Fruit fly (Drosophila melanogaster) whole organism, embryonic: ENCODE data around the gene CG11703.
A peak's percentile ranks its signal among the peaks of the same experiment; 100 is the strongest.

Experiments
- Ada2b ChIP-seq: fragments of 200-800 bp; sonication (Bioruptor generic); IDR thresholded peaks from 2 replicates; pipeline ENCODE4 v1.3.6; 2022; ENCODE audit warnings: missing biosample characterization, missing genetic modification characterization
- Antp ChIP-seq: fragments of 200-800 bp; sonication (Bioruptor generic); optimal IDR thresholded peaks from 3 replicates; lab custom pipeline; 2016; ENCODE audit warnings: missing biosample characterization, missing genetic modification characterization
- Atf6 ChIP-seq: fragments of 200-800 bp; sonication (Bioruptor generic); IDR thresholded peaks from 2 replicates; pipeline ENCODE4 v1.3.6; 2022; ENCODE audit warnings: missing biosample characterization, missing genetic modification characterization
- C15 ChIP-seq: fragments of 200-800 bp; sonication (Bioruptor generic); IDR thresholded peaks from 3 replicates; pipeline ENCODE4 v1.3.6; 2022; ENCODE audit warnings: missing biosample characterization, missing genetic modification characterization
- CG10979 ChIP-seq: fragments of 200-800 bp; sonication (Bioruptor generic); optimal IDR thresholded peaks from 2 replicates; lab custom pipeline; 2018; ENCODE audit warnings: missing biosample characterization, mild to moderate bottlenecking, missing genetic modification characterization, moderate library complexity
- CG11696 ChIP-seq: fragments of 200-800 bp; sonication (Bioruptor generic); IDR thresholded peaks from 2 replicates; pipeline ENCODE4 v1.3.6; 2022; ENCODE audit warnings: missing biosample characterization, missing genetic modification characterization
- CG11723 ChIP-seq: fragments of 200-800 bp; sonication (Bioruptor generic); optimal IDR thresholded peaks from 2 replicates; lab custom pipeline; 2017; ENCODE audit warnings: missing biosample characterization, mild to moderate bottlenecking, missing genetic modification characterization
- CG12236 ChIP-seq: fragments of 200-800 bp; sonication (Bioruptor generic); optimal IDR thresholded peaks from 2 replicates; lab custom pipeline; 2016; ENCODE audit warnings: missing biosample characterization, missing genetic modification characterization
- CG12391 ChIP-seq: fragments of 200-800 bp; sonication (Bioruptor generic); optimal IDR thresholded peaks from 3 replicates; lab custom pipeline; 2018; ENCODE audit warnings: missing biosample characterization, mild to moderate bottlenecking, missing genetic modification characterization, moderate library complexity
- CG14860 ChIP-seq: fragments of 200-800 bp; sonication (Bioruptor generic); IDR thresholded peaks from 3 replicates; pipeline ENCODE4 v1.3.6; 2022; ENCODE audit warnings: missing biosample characterization, missing genetic modification characterization; ENCODE audit not compliant: partially characterized antibody
- CG15269 ChIP-seq: fragments of 200-800 bp; sonication (Bioruptor generic); optimal IDR thresholded peaks from 2 replicates; lab custom pipeline; 2018; ENCODE audit warnings: missing biosample characterization, mild to moderate bottlenecking, missing genetic modification characterization, moderate library complexity
- CG1529 ChIP-seq: fragments of 200-800 bp; sonication (Bioruptor generic); optimal IDR thresholded peaks from 3 replicates; lab custom pipeline; 2018; ENCODE audit warnings: missing biosample characterization, missing genetic modification characterization
- CG17359 ChIP-seq: fragments of 200-800 bp; sonication (Bioruptor generic); optimal IDR thresholded peaks from 3 replicates; lab custom pipeline; 2018; ENCODE audit warnings: missing biosample characterization, mild to moderate bottlenecking, missing genetic modification characterization, moderate library complexity
- CG17361 ChIP-seq: fragments of 200-800 bp; sonication (Bioruptor generic); IDR thresholded peaks from 3 replicates; pipeline ENCODE4 v1.3.6; 2022; ENCODE audit warnings: missing biosample characterization, missing genetic modification characterization
- CG17802 ChIP-seq: fragments of 200-800 bp; sonication (Bioruptor generic); optimal IDR thresholded peaks from 2 replicates; lab custom pipeline; 2018; ENCODE audit warnings: missing biosample characterization, mild to moderate bottlenecking, missing genetic modification characterization, moderate library complexity
- CG18262 ChIP-seq: fragments of 200-800 bp; optimal IDR thresholded peaks from 3 replicates; lab custom pipeline; 2019; ENCODE audit warnings: missing biosample characterization, mild to moderate bottlenecking, missing genetic modification characterization, moderate library complexity
- CG18764 ChIP-seq: fragments of 200-800 bp; sonication (Bioruptor generic); optimal IDR thresholded peaks from 3 replicates; lab custom pipeline; 2016; ENCODE audit warnings: missing biosample characterization, missing genetic modification characterization
- CG2129 ChIP-seq: fragments of 200-800 bp; sonication (Bioruptor generic); IDR thresholded peaks from 2 replicates; pipeline ENCODE4 v1.3.6; 2022; ENCODE audit warnings: missing biosample characterization, missing genetic modification characterization; ENCODE audit not compliant: partially characterized antibody
- CG30403 ChIP-seq: fragments of 200-800 bp; sonication (Bioruptor generic); optimal IDR thresholded peaks from 3 replicates; lab custom pipeline; 2016; ENCODE audit warnings: missing biosample characterization, missing genetic modification characterization
- CG33557 ChIP-seq: fragments of 200-800 bp; sonication (Bioruptor generic); optimal IDR thresholded peaks from 2 replicates; lab custom pipeline; 2019; ENCODE audit warnings: missing biosample characterization, mild to moderate bottlenecking, missing genetic modification characterization, moderate library complexity
- CG4854 ChIP-seq: fragments of 200-800 bp; sonication (Bioruptor generic); optimal IDR thresholded peaks from 2 replicates; lab custom pipeline; 2016; ENCODE audit warnings: missing biosample characterization, missing genetic modification characterization, inconsistent platforms
- CG9876 ChIP-seq: fragments of 200-800 bp; sonication (Bioruptor generic); optimal IDR thresholded peaks from 2 replicates; lab custom pipeline; 2016; ENCODE audit warnings: missing biosample characterization, missing genetic modification characterization
- CTCF ChIP-seq: fragments of 200-800 bp; sonication (Bioruptor generic); optimal IDR thresholded peaks from 2 replicates; lab custom pipeline; 2017; ENCODE audit warnings: missing biosample characterization, mild to moderate bottlenecking, missing genetic modification characterization, moderate library complexity
- D ChIP-seq, 2 experiments: fragments of 200-800 bp in 1 of 2; fragments of >200 bp in 1 of 2; sonication (Bioruptor generic) in 1 of 2; optimal IDR thresholded peaks; 2 replicates in 1 of 2; 3 replicates in 1 of 2; lab custom pipeline; 2017; ENCODE audit warnings: mild to moderate bottlenecking in 1 of 2, missing biosample characterization in 1 of 2, missing genetic modification characterization in 1 of 2, missing genetic modification reagents in 1 of 2
- Dek ChIP-seq: fragments of 200-800 bp; sonication (Bioruptor generic); optimal IDR thresholded peaks from 3 replicates; lab custom pipeline; 2019; ENCODE audit warnings: missing biosample characterization, mild to moderate bottlenecking, missing genetic modification characterization, moderate library complexity
- H2.0 ChIP-seq: fragments of 200-800 bp; sonication (Bioruptor generic); IDR thresholded peaks from 2 replicates; pipeline ENCODE4 v1.3.6; 2022; ENCODE audit warnings: missing biosample characterization, missing genetic modification characterization
- HLH3B ChIP-seq: fragments of 200-800 bp; sonication (Bioruptor generic); IDR thresholded peaks from 2 replicates; pipeline ENCODE4 v1.3.6; 2022; ENCODE audit warnings: missing biosample characterization, missing genetic modification characterization
- Hmr ChIP-seq: fragments of 200-800 bp; sonication (Bioruptor generic); optimal IDR thresholded peaks from 3 replicates; lab custom pipeline; 2017; ENCODE audit warnings: mild to moderate bottlenecking, missing biosample characterization, missing genetic modification reagents, missing genetic modification characterization
- Hr3 ChIP-seq: fragments of 200-800 bp; sonication (Bioruptor generic); optimal IDR thresholded peaks from 3 replicates; lab custom pipeline; 2016; ENCODE audit warnings: missing biosample characterization, missing genetic modification characterization
- Med ChIP-seq: fragments of 200-800 bp; sonication (Bioruptor generic); peaks from one replicate; lab custom pipeline; 2016; ENCODE audit warnings: missing biosample characterization, missing genetic modification characterization, mild to moderate bottlenecking, inconsistent platforms, moderate library complexity
- NfI ChIP-seq: fragments of 200-800 bp; sonication (Bioruptor generic); optimal IDR thresholded peaks from 3 replicates; lab custom pipeline; 2018; ENCODE audit warnings: missing biosample characterization, mild to moderate bottlenecking, missing genetic modification characterization, moderate library complexity
- Oli ChIP-seq: fragments of 200-800 bp; sonication (Bioruptor generic); optimal IDR thresholded peaks from 2 replicates; lab custom pipeline; 2018; ENCODE audit warnings: missing biosample characterization, mild to moderate bottlenecking, missing genetic modification characterization, moderate library complexity
- Pdp1 ChIP-seq, 2 experiments: fragments of 200-800 bp; sonication (Bioruptor generic); optimal IDR thresholded peaks; 3 replicates each; lab custom pipeline; 2016; ENCODE audit warnings: missing biosample characterization in 2 of 2, missing genetic modification characterization in 2 of 2, mild to moderate bottlenecking in 1 of 2, moderate library complexity in 1 of 2
- Scr ChIP-seq: fragments of 200-800 bp; sonication (Bioruptor generic); IDR thresholded peaks from 2 replicates; pipeline ENCODE4 v1.3.6; 2022; ENCODE audit warnings: missing biosample characterization, missing genetic modification characterization; ENCODE audit not compliant: partially characterized antibody
- bbx ChIP-seq: fragments of 200-800 bp; sonication (Bioruptor generic); IDR thresholded peaks from 2 replicates; pipeline ENCODE4 v1.3.6; 2022; ENCODE audit warnings: missing biosample characterization, missing genetic modification characterization; ENCODE audit not compliant: partially characterized antibody
- bcd ChIP-seq: fragments of 200-800 bp; sonication (Bioruptor generic); optimal IDR thresholded peaks from 2 replicates; lab custom pipeline; 2017; ENCODE audit warnings: missing biosample characterization, mild to moderate bottlenecking, missing genetic modification characterization
- bigmax ChIP-seq: fragments of 200-800 bp; sonication (Bioruptor generic); optimal IDR thresholded peaks from 2 replicates; lab custom pipeline; 2018; ENCODE audit warnings: missing biosample characterization, mild to moderate bottlenecking, missing genetic modification characterization
- bsh ChIP-seq, 2 experiments: fragments of 200-800 bp; sonication (Bioruptor generic); optimal IDR thresholded peaks; 2 replicates each; lab custom pipeline; 2017 to 2018; ENCODE audit warnings: mild to moderate bottlenecking in 2 of 2, missing biosample characterization in 2 of 2, missing genetic modification characterization in 2 of 2, moderate library complexity in 1 of 2
- btn ChIP-seq: fragments of 200-800 bp; sonication (Bioruptor generic); optimal IDR thresholded peaks from 2 replicates; lab custom pipeline; 2016; ENCODE audit warnings: missing biosample characterization, missing genetic modification characterization
- ci ChIP-seq: fragments of 200-800 bp; sonication (Bioruptor generic); IDR thresholded peaks from 3 replicates; pipeline ENCODE4 v1.3.6; 2022; ENCODE audit warnings: missing biosample characterization, missing genetic modification characterization
- cwo ChIP-seq: fragments of 200-800 bp; sonication (Bioruptor generic); optimal IDR thresholded peaks from 3 replicates; lab custom pipeline; 2017; ENCODE audit warnings: missing biosample characterization, missing genetic modification characterization, mild to moderate bottlenecking, moderate library complexity, missing genetic modification reagents
- da ChIP-seq: fragments of 200-800 bp; sonication (Bioruptor generic); optimal IDR thresholded peaks from 2 replicates; lab custom pipeline; 2016; ENCODE audit warnings: missing biosample characterization, missing genetic modification characterization
- danr ChIP-seq: fragments of 200-800 bp; sonication (Bioruptor generic); IDR thresholded peaks from 2 replicates; pipeline ENCODE4 v1.3.6; 2022; ENCODE audit warnings: missing biosample characterization, missing genetic modification characterization
- fu2 ChIP-seq: fragments of 200-800 bp; sonication (Bioruptor generic); optimal IDR thresholded peaks from 2 replicates; lab custom pipeline; 2016; ENCODE audit warnings: missing biosample characterization, missing genetic modification characterization
- gsb ChIP-seq: fragments of 200-800 bp; sonication (Bioruptor generic); IDR thresholded peaks from 2 replicates; pipeline ENCODE4 v1.3.6; 2022; ENCODE audit warnings: missing biosample characterization, missing genetic modification characterization
- inv ChIP-seq: fragments of 200-800 bp; sonication (Bioruptor generic); IDR thresholded peaks from 2 replicates; pipeline ENCODE4 v1.3.6; 2022; ENCODE audit warnings: missing biosample characterization, missing genetic modification characterization; ENCODE audit not compliant: partially characterized antibody
- lola ChIP-seq, 3 experiments: fragments of >200 bp in 2 of 3; fragments of 200-800 bp in 1 of 3; sonication (Bioruptor generic) in 1 of 3; optimal IDR thresholded peaks; 2 replicates each; lab custom pipeline; 2017 to 2019; ENCODE audit warnings: missing biosample characterization in 3 of 3, missing genetic modification characterization in 3 of 3, mild to moderate bottlenecking in 1 of 3, moderate library complexity in 1 of 3
- pfk ChIP-seq: fragments of 200-800 bp; sonication (Bioruptor generic); optimal IDR thresholded peaks from 2 replicates; lab custom pipeline; 2018; ENCODE audit warnings: missing biosample characterization, mild to moderate bottlenecking, missing genetic modification characterization, moderate library complexity
- repo ChIP-seq: fragments of 200-800 bp; sonication (Bioruptor generic); optimal IDR thresholded peaks from 2 replicates; lab custom pipeline; 2016; ENCODE audit warnings: missing biosample characterization, missing genetic modification characterization
- tap ChIP-seq: fragments of 200-800 bp; optimal IDR thresholded peaks from 3 replicates; lab custom pipeline; 2019; ENCODE audit warnings: missing biosample characterization, mild to moderate bottlenecking, missing genetic modification characterization, moderate library complexity

CG11703 gene

DNA sequence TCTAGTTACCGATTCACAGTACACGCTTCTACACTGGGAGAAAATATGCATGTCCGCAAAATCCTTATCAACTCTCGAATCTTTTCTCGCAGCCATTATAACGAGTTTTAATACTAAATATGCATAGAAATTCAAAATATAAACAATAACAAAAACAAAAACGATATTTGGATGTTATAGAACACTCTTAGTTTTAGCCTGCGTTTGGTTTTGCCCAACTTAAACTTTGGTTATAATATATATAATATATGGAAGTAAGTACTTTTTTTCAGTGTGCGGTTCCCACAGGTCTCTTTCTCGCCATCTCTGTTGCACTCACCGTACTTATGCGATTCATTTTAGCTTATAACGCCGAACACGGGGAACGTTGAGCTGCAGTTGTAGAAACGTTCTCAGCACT is 16.2 kb downstream of the CG11703 start, which contains the start of gene cry (continued):
- TF ChIP-seq CG17359 (tag; lab: Kevin White, UChicago) (peak; percentile 63), bbx (GFP tag; lab: Robert Waterston, UW) (no peak), Atf6 (GFP tag; lab: Robert Waterston, UW) (no peak), Scr (GFP tag; lab: Robert Waterston, UW) (no peak), bigmax (GFP tag; lab: Kevin White, UChicago) (no peak), CG30403 (peak; percentile 60), pfk (GFP tag; lab: Kevin White, UChicago) (no peak), CG11696 (GFP tag; lab: Robert Waterston, UW) (no peak), Oli (peak; percentile 75), gsb (GFP tag; lab: Robert Waterston, UW) (no peak), CG12236 (GFP tag; lab: Kevin White, UChicago) (no peak), CG17802 (tag; lab: Kevin White, UChicago) (peak; percentile 26), CG9876 (GFP tag; lab: Kevin White, UChicago) (no peak), Med (GFP tag; lab: Kevin White, UChicago) (no peak), bcd (GFP tag; lab: Kevin White, UChicago) (peak; percentile 51), HLH3B (GFP tag; lab: Robert Waterston, UW) (no peak), danr (GFP tag; lab: Robert Waterston, UW) (0 out of 2 replicates have a peak, but pooled peaks have one; percentile 12), btn (GFP tag; lab: Kevin White, UChicago) (no peak), H2.0 (GFP tag; lab: Robert Waterston, UW) (no peak), repo (GFP tag; lab: Kevin White, UChicago) (no peak), CG10979 (tag; lab: Kevin White, UChicago) (peak; percentile 84), CG18262 (tag; lab: Kevin White, UChicago) (peak; percentile 76), NfI (peak; percentile 36), CG4854 (GFP tag; lab: Kevin White, UChicago) (no peak), CG33557 (GFP tag; lab: Kevin White, UChicago) (no peak), da (GFP tag; lab: Kevin White, UChicago) (no peak), Hr3 (GFP tag; lab: Kevin White, UChicago) (peak; percentile 62), cwo (peak; percentile 4), inv (GFP tag; lab: Robert Waterston, UW) (no peak), CG15269 (peak; percentile 51), CG2129 (GFP tag; lab: Robert Waterston, UW) (no peak), lola (GFP tag; optimal IDR thresholded peaks at IDR 0.05; lab: Kevin White, UChicago) (peak in 1 of 3 experiments; percentile 78), CG17361 (GFP tag; lab: Robert Waterston, UW) (peak; percentile 82), D (optimal IDR thresholded peaks at IDR 0.05; lab: Kevin White, UChicago) (no peak), D (GFP tag; optimal IDR thresholded peaks at IDR 0.05; lab: Kevin White, UChicago) (peak; percentile 70), Dek (tag; lab: Kevin White, UChicago) (no peak), CG14860 (GFP tag; lab: Robert Waterston, UW) (no peak), C15 (GFP tag; lab: Robert Waterston, UW) (no peak), CG12391 (tag; lab: Kevin White, UChicago) (peak; percentile 67), CG11723 (no peak), Antp (no peak), CG18764 (GFP tag; lab: Kevin White, UChicago) (peak; percentile 28), bsh (GFP tag; optimal IDR thresholded peaks at IDR 0.05; lab: Kevin White, UChicago) (peak; percentile 81 to 87), CG1529 (peak; percentile 57), fu2 (GFP tag; lab: Kevin White, UChicago) (no peak), Pdp1 (GFP tag; optimal IDR thresholded peaks at IDR 0.05; lab: Kevin White, UChicago) (peak in 1 of 2 experiments; percentile 9), Ada2b (GFP tag; lab: Robert Waterston, UW) (peak; percentile 48; the same call in 1 of the 2 replicates), CTCF (GFP tag; lab: Kevin White, UChicago) (no peak), tap (tag; lab: Kevin White, UChicago) (peak; percentile 13), ci (no peak), Hmr (peak; percentile 20)
